Worm (Caenorhabditis elegans): ENCODE measurements around the gene D2023.3.

- TF ChIP-seq snpc-4 (tag; optimal IDR thresholded peaks at IDR 0.05): no peak
- no peak for TF ChIP-seq unc-55 (GFP tag; optimal IDR thresholded peaks at IDR 0.05)
- TF ChIP-seq lin-13 (GFP tag; optimal IDR thresholded peaks at IDR 0.05): no peak
- no peak for TF ChIP-seq nhr-10 (tag; optimal IDR thresholded peaks at IDR 0.05)
- no peak for TF ChIP-seq nhr-6 (tag; optimal IDR thresholded peaks at IDR 0.05)
- no peak for TF ChIP-seq zag-1 (tag; optimal IDR thresholded peaks at IDR 0.05)
- no peak for TF ChIP-seq lin-39 (tag; optimal IDR thresholded peaks at IDR 0.05)
- no peak for TF ChIP-seq elt-3 (tag; optimal IDR thresholded peaks at IDR 0.05)
These were observed 5.5 kb upstream of the D2023.3 start for ce11 chrV:11817263-11817726.

All from whole organism, L2 larva.